Fruit fly (Drosophila melanogaster) whole organism, embryonic: ENCODE results near the gene Sur.

Experiments
- Bgb ChIP-seq: fragments of 200-800 bp; sonication (Bioruptor generic); IDR thresholded peaks from 2 replicates; pipeline ENCODE4 v1.3.6; 2022; ENCODE audit warnings: missing biosample characterization, missing genetic modification characterization; ENCODE audit not compliant: partially characterized antibody
- Blimp-1 ChIP-seq: fragments of 200-800 bp; sonication (Bioruptor generic); optimal IDR thresholded peaks from 3 replicates; lab custom pipeline; 2018; ENCODE audit warnings: missing biosample characterization, missing genetic modification characterization, mild to moderate bottlenecking, moderate library complexity, missing genetic modification reagents
- CG11247 ChIP-seq: fragments of 200-800 bp; sonication (Bioruptor generic); IDR thresholded peaks from 2 replicates; pipeline ENCODE4 v1.3.6; 2022; ENCODE audit warnings: missing biosample characterization, missing genetic modification characterization
- CG12155 ChIP-seq: fragments of 200-800 bp; sonication (Bioruptor generic); optimal IDR thresholded peaks from 3 replicates; lab custom pipeline; 2016; ENCODE audit warnings: missing biosample characterization, missing genetic modification characterization
- CG12299 ChIP-seq: fragments of 200-800 bp; sonication (Bioruptor generic); optimal IDR thresholded peaks from 2 replicates; lab custom pipeline; 2018; ENCODE audit warnings: missing biosample characterization, mild to moderate bottlenecking, missing genetic modification characterization
- CG13123 ChIP-seq: fragments of 200-800 bp; sonication (Bioruptor generic); optimal IDR thresholded peaks from 2 replicates; lab custom pipeline; 2016; ENCODE audit warnings: missing biosample characterization, missing genetic modification characterization
- CG14710 ChIP-seq: fragments of 200-800 bp; sonication (Bioruptor generic); optimal IDR thresholded peaks from 3 replicates; lab custom pipeline; 2019; ENCODE audit warnings: missing biosample characterization, mild to moderate bottlenecking, missing genetic modification characterization, moderate library complexity
- CG15269 ChIP-seq: fragments of 200-800 bp; sonication (Bioruptor generic); optimal IDR thresholded peaks from 2 replicates; lab custom pipeline; 2018; ENCODE audit warnings: missing biosample characterization, mild to moderate bottlenecking, missing genetic modification characterization, moderate library complexity
- CG1647 ChIP-seq: fragments of 200-800 bp; sonication (Bioruptor generic); optimal IDR thresholded peaks from 3 replicates; lab custom pipeline; 2016; ENCODE audit warnings: missing biosample characterization, missing genetic modification characterization
- CG17361 ChIP-seq: fragments of 200-800 bp; sonication (Bioruptor generic); IDR thresholded peaks from 3 replicates; pipeline ENCODE4 v1.3.6; 2022; ENCODE audit warnings: missing biosample characterization, missing genetic modification characterization
- CG18599 ChIP-seq: fragments of 200-800 bp; sonication (Bioruptor generic); optimal IDR thresholded peaks from 3 replicates; lab custom pipeline; 2017; ENCODE audit warnings: missing biosample characterization, missing genetic modification characterization, mild to moderate bottlenecking, moderate library complexity, missing genetic modification reagents
- CG31365 ChIP-seq: fragments of 200-800 bp; sonication (Bioruptor generic); optimal IDR thresholded peaks from 2 replicates; lab custom pipeline; 2018; ENCODE audit warnings: missing biosample characterization, mild to moderate bottlenecking, missing genetic modification characterization
- CG4282 ChIP-seq: fragments of 200-800 bp; sonication (Bioruptor generic); optimal IDR thresholded peaks from 2 replicates; lab custom pipeline; 2016; ENCODE audit warnings: missing biosample characterization, missing genetic modification characterization
- CG4707 ChIP-seq: fragments of 200-800 bp; sonication (Bioruptor generic); optimal IDR thresholded peaks from 2 replicates; lab custom pipeline; 2018; ENCODE audit warnings: missing biosample characterization, mild to moderate bottlenecking, missing genetic modification characterization, moderate library complexity
- CG4854 ChIP-seq: fragments of 200-800 bp; sonication (Bioruptor generic); optimal IDR thresholded peaks from 2 replicates; lab custom pipeline; 2016; ENCODE audit warnings: missing biosample characterization, missing genetic modification characterization, inconsistent platforms
- CG6175 ChIP-seq: fragments of 200-800 bp; sonication (Bioruptor generic); IDR thresholded peaks from 3 replicates; pipeline ENCODE4 v1.3.6; 2022; ENCODE audit warnings: missing biosample characterization, missing genetic modification characterization
- CG7963 ChIP-seq: fragments of 200-800 bp; sonication (Bioruptor generic); IDR thresholded peaks from 3 replicates; pipeline ENCODE4 v1.3.6; 2022; ENCODE audit warnings: missing biosample characterization, missing genetic modification characterization; ENCODE audit not compliant: partially characterized antibody
- Chrac-16 ChIP-seq: fragments of 200-800 bp; sonication (Bioruptor generic); optimal IDR thresholded peaks from 3 replicates; lab custom pipeline; 2016; ENCODE audit warnings: missing biosample characterization, missing genetic modification characterization
- D19B ChIP-seq: fragments of 200-800 bp; sonication (Bioruptor generic); optimal IDR thresholded peaks from 2 replicates; lab custom pipeline; 2017; ENCODE audit warnings: missing biosample characterization, mild to moderate bottlenecking, missing genetic modification characterization
- Dref ChIP-seq: fragments of 200-800 bp; sonication (Bioruptor generic); IDR thresholded peaks from 2 replicates; pipeline ENCODE4 v1.3.6; 2022; ENCODE audit warnings: missing biosample characterization, missing genetic modification characterization
- Ets65A ChIP-seq: fragments of 200-800 bp; sonication (Bioruptor generic); peaks from one replicate; lab custom pipeline; 2016; ENCODE audit warnings: missing biosample characterization, missing genetic modification characterization
- Fer1 ChIP-seq: fragments of 200-800 bp; sonication (Bioruptor generic); optimal IDR thresholded peaks from 2 replicates; lab custom pipeline; 2017; ENCODE audit warnings: missing biosample characterization, mild to moderate bottlenecking, missing genetic modification characterization
- H15 ChIP-seq: fragments of 200-800 bp; sonication (Bioruptor generic); IDR thresholded peaks from 3 replicates; pipeline ENCODE4 v1.3.6; 2022; ENCODE audit warnings: missing biosample characterization, missing genetic modification characterization
- H2.0 ChIP-seq: fragments of 200-800 bp; sonication (Bioruptor generic); IDR thresholded peaks from 2 replicates; pipeline ENCODE4 v1.3.6; 2022; ENCODE audit warnings: missing biosample characterization, missing genetic modification characterization
- Hand ChIP-seq: fragments of 200-800 bp; sonication (Bioruptor generic); optimal IDR thresholded peaks from 2 replicates; lab custom pipeline; 2017; ENCODE audit warnings: mild to moderate bottlenecking, missing biosample characterization, missing genetic modification reagents, missing genetic modification characterization
- Hmx ChIP-seq: fragments of 200-800 bp; sonication (Bioruptor generic); optimal IDR thresholded peaks from 2 replicates; lab custom pipeline; 2016; ENCODE audit warnings: missing biosample characterization, missing genetic modification characterization
- Hsf ChIP-seq: fragments of 200-800 bp; sonication (Bioruptor generic); optimal IDR thresholded peaks from 3 replicates; lab custom pipeline; 2016; ENCODE audit warnings: missing biosample characterization, missing genetic modification characterization
- Mes4 ChIP-seq: fragments of 200-800 bp; sonication (Bioruptor generic); optimal IDR thresholded peaks from 2 replicates; lab custom pipeline; 2016; ENCODE audit warnings: missing biosample characterization, missing genetic modification characterization
- Oaz ChIP-seq: fragments of 200-800 bp; sonication (Bioruptor generic); IDR thresholded peaks from 2 replicates; pipeline ENCODE4 v1.3.6; 2022; ENCODE audit warnings: missing biosample characterization, missing genetic modification characterization
- Sin3A ChIP-seq: fragments of >200 bp; optimal IDR thresholded peaks from 2 replicates; lab custom pipeline; 2018
- abd-A ChIP-seq: fragments of 200-800 bp; sonication (Bioruptor generic); optimal IDR thresholded peaks from 3 replicates; lab custom pipeline; 2019; ENCODE audit warnings: missing biosample characterization, mild to moderate bottlenecking, missing genetic modification characterization, moderate library complexity
- ap ChIP-seq: fragments of 200-800 bp; sonication (Bioruptor generic); IDR thresholded peaks from 2 replicates; pipeline ENCODE4 v1.3.6; 2022; ENCODE audit warnings: missing biosample characterization, missing genetic modification characterization
- cg ChIP-seq: fragments of 200-800 bp; sonication (Bioruptor generic); optimal IDR thresholded peaks from 3 replicates; lab custom pipeline; 2019; ENCODE audit warnings: missing biosample characterization, mild to moderate bottlenecking, missing genetic modification characterization, moderate library complexity
- dmrt11E ChIP-seq: fragments of 200-800 bp; sonication (Bioruptor generic); optimal IDR thresholded peaks from 3 replicates; lab custom pipeline; 2018; ENCODE audit warnings: missing biosample characterization, mild to moderate bottlenecking, missing genetic modification characterization, moderate library complexity
- eve ChIP-seq, 2 experiments: fragments of >200 bp; optimal IDR thresholded peaks; 2 replicates each; lab custom pipeline; 2017; ENCODE audit warnings: missing biosample characterization in 2 of 2, missing genetic modification characterization in 2 of 2
- kah ChIP-seq: fragments of 200-800 bp; sonication (Bioruptor generic); optimal IDR thresholded peaks from 2 replicates; lab custom pipeline; 2018; ENCODE audit warnings: missing biosample characterization, mild to moderate bottlenecking, missing genetic modification characterization
- knrl ChIP-seq: fragments of 200-800 bp; sonication (Bioruptor generic); IDR thresholded peaks from 3 replicates; pipeline ENCODE4 v1.3.6; 2022; ENCODE audit warnings: missing biosample characterization, missing genetic modification characterization; ENCODE audit not compliant: partially characterized antibody
- lola ChIP-seq, 3 experiments: fragments of >200 bp in 2 of 3; fragments of 200-800 bp in 1 of 3; sonication (Bioruptor generic) in 1 of 3; optimal IDR thresholded peaks; 2 replicates each; lab custom pipeline; 2017 to 2019; ENCODE audit warnings: missing biosample characterization in 3 of 3, missing genetic modification characterization in 3 of 3, mild to moderate bottlenecking in 1 of 3, moderate library complexity in 1 of 3
- nerfin-1 ChIP-seq: fragments of 200-800 bp; sonication (Bioruptor generic); optimal IDR thresholded peaks from 3 replicates; lab custom pipeline; 2019; ENCODE audit warnings: missing biosample characterization, mild to moderate bottlenecking, missing genetic modification characterization, moderate library complexity
- otp ChIP-seq: fragments of 200-800 bp; sonication (Bioruptor generic); IDR thresholded peaks from 3 replicates; pipeline ENCODE4, ENCODE4 v1.3.6; 2022; ENCODE audit warnings: missing biosample characterization, missing genetic modification characterization
- peb ChIP-seq: fragments of 200-800 bp; sonication (Bioruptor generic); IDR thresholded peaks from 2 replicates; pipeline ENCODE4 v1.3.6; 2022; ENCODE audit warnings: missing biosample characterization, missing genetic modification characterization
- prd ChIP-seq, 3 experiments: fragments of >200 bp in 2 of 3; fragments of 200-800 bp in 1 of 3; sonication (Bioruptor generic) in 1 of 3; optimal IDR thresholded peaks in 2 of 3; IDR thresholded peaks in 1 of 3; 2 replicates in 2 of 3; 3 replicates in 1 of 3; pipeline versions ENCODE4 v1.3.6 to Lab custom; 2017 to 2022; ENCODE audit warnings: missing biosample characterization in 1 of 3, missing genetic modification characterization in 1 of 3
- pzg ChIP-seq: fragments of 200-800 bp; sonication (Bioruptor generic); optimal IDR thresholded peaks from 3 replicates; lab custom pipeline; 2018; ENCODE audit warnings: missing biosample characterization, mild to moderate bottlenecking, missing genetic modification characterization, moderate library complexity
- ro ChIP-seq: fragments of 200-800 bp; sonication (Bioruptor generic); IDR thresholded peaks from 2 replicates; pipeline ENCODE4 v1.3.6; 2022; ENCODE audit warnings: missing biosample characterization, missing genetic modification characterization
- sqz ChIP-seq: fragments of 200-800 bp; sonication (Bioruptor generic); optimal IDR thresholded peaks from 3 replicates; lab custom pipeline; 2018; ENCODE audit warnings: missing biosample characterization, mild to moderate bottlenecking, missing genetic modification characterization
- ssp ChIP-seq: fragments of 200-800 bp; sonication (Bioruptor generic); IDR thresholded peaks from 2 replicates; pipeline ENCODE4 v1.3.6; 2022; ENCODE audit warnings: missing biosample characterization, missing genetic modification characterization
- tin ChIP-seq: fragments of 200-800 bp; sonication (Bioruptor generic); optimal IDR thresholded peaks from 3 replicates; lab custom pipeline; 2016; ENCODE audit warnings: missing biosample characterization, missing genetic modification characterization
- unc-4 ChIP-seq: fragments of 200-800 bp; sonication (Bioruptor generic); IDR thresholded peaks from 2 replicates; pipeline ENCODE4 v1.3.6; 2022; ENCODE audit warnings: missing biosample characterization, missing genetic modification characterization; ENCODE audit not compliant: partially characterized antibody
- vfl ChIP-seq: fragments of 200-800 bp; sonication (Bioruptor generic); optimal IDR thresholded peaks from 2 replicates; lab custom pipeline; 2016; ENCODE audit warnings: missing biosample characterization, missing genetic modification characterization
- vnd ChIP-seq: fragments of 200-800 bp; sonication (Bioruptor generic); IDR thresholded peaks from 3 replicates; pipeline ENCODE4 v1.3.6; 2022; ENCODE audit warnings: missing biosample characterization, missing genetic modification characterization; ENCODE audit not compliant: partially characterized antibody
- zfh1 ChIP-seq: fragments of 200-800 bp; sonication (Bioruptor generic); IDR thresholded peaks from 3 replicates; pipeline ENCODE4 v1.3.6; 2022; ENCODE audit warnings: missing biosample characterization, missing genetic modification characterization

Gene Sur

dm6 chr2L:10143334-10143733 is 55.6 kb downstream of the Sur start (continued):
- TF ChIP-seq Bgb (GFP tag; lab: Robert Waterston, UW) (no peak), CG17361 (GFP tag; lab: Robert Waterston, UW) (peak; percentile 38; the same call in 1 of the 3 replicates), sqz (peak; percentile 34), Blimp-1 (GFP tag; lab: Kevin White, UChicago) (peak; percentile 5), ssp (GFP tag; lab: Robert Waterston, UW) (no peak), nerfin-1 (peak; percentile 76), CG15269 (no peak), CG13123 (no peak), CG12155 (GFP tag; lab: Kevin White, UChicago) (no peak), vnd (GFP tag; lab: Robert Waterston, UW) (no peak), eve (GFP tag; optimal IDR thresholded peaks at IDR 0.05; lab: Kevin White, UChicago) (no peak), peb (peak; percentile 29; the same call in 1 of the 2 replicates), Hmx (GFP tag; lab: Kevin White, UChicago) (no peak), unc-4 (GFP tag; lab: Robert Waterston, UW) (no peak), Dref (GFP tag; lab: Robert Waterston, UW) (no peak), CG14710 (tag; lab: Kevin White, UChicago) (peak; percentile 15), Hand (GFP tag; lab: Kevin White, UChicago) (no peak), dmrt11E (tag; lab: Kevin White, UChicago) (no peak), CG4854 (GFP tag; lab: Kevin White, UChicago) (no peak), otp (GFP tag; lab: Robert Waterston, UW) (no peak), CG4282 (GFP tag; lab: Kevin White, UChicago) (no peak), H15 (GFP tag; lab: Robert Waterston, UW) (no peak), CG6175 (GFP tag; lab: Robert Waterston, UW) (no peak), Fer1 (GFP tag; lab: Kevin White, UChicago) (peak; percentile 83), tin (GFP tag; lab: Kevin White, UChicago) (no peak), CG7963 (GFP tag; lab: Robert Waterston, UW) (no peak), cg (GFP tag; lab: Kevin White, UChicago) (no peak), CG1647 (GFP tag; lab: Kevin White, UChicago) (no peak), CG18599 (GFP tag; lab: Kevin White, UChicago) (peak; percentile 51), zfh1 (GFP tag; lab: Robert Waterston, UW) (no peak), lola (GFP tag; optimal IDR thresholded peaks at IDR 0.05; lab: Kevin White, UChicago) (no peak), Hsf (GFP tag; lab: Kevin White, UChicago) (no peak), abd-A (tag; lab: Kevin White, UChicago) (no peak), H2.0 (GFP tag; lab: Robert Waterston, UW) (no peak), D19B (GFP tag; lab: Kevin White, UChicago) (peak; percentile 48), ro (no peak), CG12299 (tag; lab: Kevin White, UChicago) (no peak), Mes4 (GFP tag; lab: Kevin White, UChicago) (no peak), prd (optimal IDR thresholded peaks at IDR 0.05; lab: Kevin White, UChicago) (no peak), prd (GFP tag; IDR thresholded peaks at IDR 0.05; lab: Robert Waterston, UW) (no peak), CG11247 (no peak), knrl (GFP tag; lab: Robert Waterston, UW) (no peak), vfl (GFP tag; lab: Kevin White, UChicago) (no peak), Ets65A (GFP tag; lab: Kevin White, UChicago) (no peak), CG31365 (peak; percentile 52), CG4707 (no peak), Chrac-16 (GFP tag; lab: Kevin White, UChicago) (no peak), Sin3A (no peak), pzg (GFP tag; lab: Kevin White, UChicago) (peak; percentile 16), Oaz (GFP tag; lab: Robert Waterston, UW) (no peak), ap (no peak), kah (GFP tag; lab: Kevin White, UChicago) (peak; percentile 56)
